Fruit fly (Drosophila melanogaster) whole organism, pupa: ENCODE data around the gene fwd.
A peak's percentile ranks its signal among the peaks of the same experiment; 100 is the strongest.

Experiments
- CG10348 ChIP-seq: fragments of 200-800 bp; sonication (Bioruptor generic); IDR thresholded peaks from 2 replicates; pipeline ENCODE4 v1.3.6; 2022; ENCODE audit warnings: missing biosample characterization, missing genetic modification characterization
- CG12605 ChIP-seq: fragments of 200-800 bp; sonication (Bioruptor generic); IDR thresholded peaks from 2 replicates; pipeline ENCODE4 v1.3.6; 2022; ENCODE audit warnings: missing biosample characterization, missing genetic modification characterization
- CG13204 ChIP-seq: fragments of 200-800 bp; sonication (Bioruptor generic); optimal IDR thresholded peaks from 2 replicates; lab custom pipeline; 2018; ENCODE audit warnings: missing biosample characterization, mild to moderate bottlenecking, missing genetic modification characterization, moderate library complexity
- CG14655 ChIP-seq: fragments of 200-800 bp; sonication (Bioruptor generic); optimal IDR thresholded peaks from 3 replicates; lab custom pipeline; 2017; ENCODE audit warnings: mild to moderate bottlenecking, missing biosample characterization, missing genetic modification reagents, missing genetic modification characterization
- CG15710 ChIP-seq: fragments of 200-800 bp; sonication (Bioruptor generic); optimal IDR thresholded peaks from 2 replicates; lab custom pipeline; 2018; ENCODE audit warnings: missing biosample characterization, mild to moderate bottlenecking, missing genetic modification characterization, moderate library complexity
- CG17806 ChIP-seq: fragments of 200-800 bp; sonication (Bioruptor generic); optimal IDR thresholded peaks from 2 replicates; lab custom pipeline; 2018; ENCODE audit warnings: missing biosample characterization, mild to moderate bottlenecking, missing genetic modification characterization, moderate library complexity
- CG32121 ChIP-seq: fragments of 200-800 bp; sonication (Bioruptor generic); IDR thresholded peaks from 2 replicates; pipeline ENCODE4 v1.3.6; 2022; ENCODE audit warnings: missing biosample characterization, missing genetic modification characterization
- CG34367 ChIP-seq: fragments of 200-800 bp; sonication (Bioruptor generic); optimal IDR thresholded peaks from 2 replicates; lab custom pipeline; 2018; ENCODE audit warnings: missing biosample characterization, mild to moderate bottlenecking, missing genetic modification characterization
- CG4496 ChIP-seq: fragments of 200-800 bp; sonication (Bioruptor generic); IDR thresholded peaks from 3 replicates; pipeline ENCODE4 v1.3.6; 2022; ENCODE audit warnings: missing biosample characterization, missing genetic modification characterization
- CG8159 ChIP-seq: fragments of 200-800 bp; sonication (Bioruptor generic); optimal IDR thresholded peaks from 3 replicates; lab custom pipeline; 2018; ENCODE audit warnings: missing biosample characterization, mild to moderate bottlenecking, missing genetic modification characterization, moderate library complexity
- CG8301 ChIP-seq: fragments of 200-800 bp; sonication (Bioruptor generic); optimal IDR thresholded peaks from 2 replicates; lab custom pipeline; 2018; ENCODE audit warnings: missing biosample characterization, mild to moderate bottlenecking, missing genetic modification characterization
- CG9948 ChIP-seq: fragments of 200-800 bp; sonication (Bioruptor generic); optimal IDR thresholded peaks from 2 replicates; lab custom pipeline; 2018; ENCODE audit warnings: missing biosample characterization, mild to moderate bottlenecking, missing genetic modification characterization, moderate library complexity
- D1 ChIP-seq: fragments of 200-800 bp; sonication (Bioruptor generic); optimal IDR thresholded peaks from 2 replicates; lab custom pipeline; 2018; ENCODE audit warnings: missing biosample characterization, mild to moderate bottlenecking, missing genetic modification characterization, moderate library complexity
- EcR ChIP-seq: fragments of 200-800 bp; sonication (Bioruptor generic); optimal IDR thresholded peaks from 3 replicates; lab custom pipeline; 2019; ENCODE audit warnings: missing biosample characterization, missing genetic modification characterization, mild to moderate bottlenecking, moderate library complexity, missing genetic modification reagents
- Ets98B ChIP-seq: fragments of 200-800 bp; sonication (Bioruptor generic); IDR thresholded peaks from 2 replicates; pipeline ENCODE4 v1.3.6; 2022; ENCODE audit warnings: missing biosample characterization, missing genetic modification characterization
- Pif1A ChIP-seq: fragments of 200-800 bp; sonication (Bioruptor generic); optimal IDR thresholded peaks from 3 replicates; lab custom pipeline; 2016; ENCODE audit warnings: missing biosample characterization, missing genetic modification characterization
- Pif1B ChIP-seq: fragments of 200-800 bp; sonication (Bioruptor generic); optimal IDR thresholded peaks from 3 replicates; lab custom pipeline; 2016; ENCODE audit warnings: missing biosample characterization, missing genetic modification characterization
- Snoo ChIP-seq: fragments of 200-800 bp; sonication (Bioruptor generic); optimal IDR thresholded peaks from 3 replicates; lab custom pipeline; 2017; ENCODE audit warnings: missing biosample characterization, mild to moderate bottlenecking, missing genetic modification characterization, inconsistent platforms
- fd96Ca ChIP-seq: fragments of 200-800 bp; sonication (Bioruptor generic); IDR thresholded peaks from 3 replicates; pipeline ENCODE4 v1.3.6; 2022; ENCODE audit warnings: missing biosample characterization, missing genetic modification characterization
- gl ChIP-seq: fragments of 200-800 bp; sonication (Bioruptor generic); optimal IDR thresholded peaks from 2 replicates; lab custom pipeline; 2018; ENCODE audit warnings: missing biosample characterization, mild to moderate bottlenecking, missing genetic modification characterization
- rn ChIP-seq: fragments of 200-800 bp; sonication (Bioruptor generic); IDR thresholded peaks from 2 replicates; pipeline ENCODE4 v1.3.6; 2022; ENCODE audit warnings: missing biosample characterization, missing genetic modification characterization

fwd gene

dm6 chr3L:327833-328232 is 8.1 kb upstream of the fwd start, which contains the start of the genes Atac3 and Ptpmeg:
Gene Atac3 (minus strand): TSS chr3L:327992.
Gene Ptpmeg (plus strand): TSS chr3L:328097.
- TF ChIP-seq CG9948 (tag; lab: Kevin White, UChicago) (no peak), CG15710 (tag; lab: Kevin White, UChicago) (no peak), D1 (tag; lab: Kevin White, UChicago) (no peak), CG32121 (no peak), CG8301 (no peak), CG17806 (no peak), CG4496 (GFP tag; lab: Robert Waterston, UW) (no peak), CG34367 (no peak), Ets98B (GFP tag; lab: Robert Waterston, UW) (no peak), CG8159 (tag; lab: Kevin White, UChicago) (no peak), Pif1B (no peak), Pif1A (GFP tag; lab: Kevin White, UChicago) (no peak), CG14655 (GFP tag; lab: Kevin White, UChicago) (no peak), rn (GFP tag; lab: Robert Waterston, UW) (no peak), CG13204 (GFP tag; lab: Kevin White, UChicago) (no peak), Snoo (no peak), gl (tag; lab: Kevin White, UChicago) (no peak), EcR (GFP tag; lab: Kevin White, UChicago) (no peak), CG12605 (no peak)

dm6 chr3L:324486-324885 is 4.8 kb upstream of the fwd start, which contains the start of gene CG32344:
Gene CG32344 (minus strand): TSS chr3L:324720.
- no peak for TF ChIP-seq CG10348 (GFP tag; lab: Robert Waterston, UW)
- TF ChIP-seq CG13204 (GFP tag; lab: Kevin White, UChicago): no peak
- no peak for TF ChIP-seq CG34367
- no peak for TF ChIP-seq Snoo

- TF ChIP-seq CG4496 (GFP tag; lab: Robert Waterston, UW) (no peak), CG17806 (no peak), CG8159 (tag; lab: Kevin White, UChicago) (no peak)
Measured at dm6 chr3L:321495-321894, 1.8 kb upstream of the fwd start.

- no peak for TF ChIP-seq Ets98B (GFP tag; lab: Robert Waterston, UW)
- TF ChIP-seq EcR (GFP tag; lab: Kevin White, UChicago): no peak
- TF ChIP-seq CG9948 (tag; lab: Kevin White, UChicago): no peak
- TF ChIP-seq CG34367: no peak
- TF ChIP-seq CG13204 (GFP tag; lab: Kevin White, UChicago): no peak
- no peak for TF ChIP-seq gl (tag; lab: Kevin White, UChicago)
- no peak for TF ChIP-seq CG12605
- TF ChIP-seq CG32121: no peak
- TF ChIP-seq fd96Ca (GFP tag; lab: Robert Waterston, UW): no peak
- TF ChIP-seq Pif1A (GFP tag; lab: Kevin White, UChicago): no peak
- no peak for TF ChIP-seq CG8301
- no peak for TF ChIP-seq CG10348 (GFP tag; lab: Robert Waterston, UW)
- TF ChIP-seq CG14655 (GFP tag; lab: Kevin White, UChicago): no peak
- no peak for TF ChIP-seq D1 (tag; lab: Kevin White, UChicago)
- no peak for TF ChIP-seq CG4496 (GFP tag; lab: Robert Waterston, UW)
- TF ChIP-seq rn (GFP tag; lab: Robert Waterston, UW): no peak
Measured at dm6 chr3L:320798-321197, 1.1 kb upstream of the fwd start.

- TF ChIP-seq CG12605: no peak
- TF ChIP-seq CG13204 (GFP tag; lab: Kevin White, UChicago): no peak
- TF ChIP-seq CG15710 (tag; lab: Kevin White, UChicago): no peak
- no peak for TF ChIP-seq rn (GFP tag; lab: Robert Waterston, UW)
- TF ChIP-seq Pif1B: no peak
- no peak for TF ChIP-seq EcR (GFP tag; lab: Kevin White, UChicago)
- no peak for TF ChIP-seq CG9948 (tag; lab: Kevin White, UChicago)
- TF ChIP-seq Pif1A (GFP tag; lab: Kevin White, UChicago): no peak
- no peak for TF ChIP-seq gl (tag; lab: Kevin White, UChicago)
- TF ChIP-seq Ets98B (GFP tag; lab: Robert Waterston, UW): no peak
- TF ChIP-seq CG17806: no peak
- TF ChIP-seq CG14655 (GFP tag; lab: Kevin White, UChicago): no peak
- TF ChIP-seq Snoo: no peak
- no peak for TF ChIP-seq CG8301
- TF ChIP-seq CG10348 (GFP tag; lab: Robert Waterston, UW): no peak
- TF ChIP-seq CG34367: no peak
- no peak for TF ChIP-seq CG8159 (tag; lab: Kevin White, UChicago)
Measured at dm6 chr3L:320010-320337, 290 bp upstream of the fwd start.

- TF ChIP-seq CG34367 (no peak), CG4496 (GFP tag; lab: Robert Waterston, UW) (no peak), Pif1B (no peak), CG9948 (tag; lab: Kevin White, UChicago) (no peak), CG13204 (GFP tag; lab: Kevin White, UChicago) (no peak), CG17806 (no peak), CG8301 (no peak), CG12605 (no peak), rn (GFP tag; lab: Robert Waterston, UW) (no peak), fd96Ca (GFP tag; lab: Robert Waterston, UW) (no peak)
- TF ChIP-seq, all 21 proteins: peak for 0
Measured at dm6 chr3L:316784-317183, 2.9 kb downstream of the fwd start, which contains the start of gene ddbt. Gene ddbt (plus strand): TSS chr3L:317084.

- TF ChIP-seq D1 (tag; lab: Kevin White, UChicago): no peak
- TF ChIP-seq CG12605: no peak
- TF ChIP-seq EcR (GFP tag; lab: Kevin White, UChicago): peak; percentile 85
- TF ChIP-seq CG8301: no peak
- TF ChIP-seq CG32121: no peak
- TF ChIP-seq CG14655 (GFP tag; lab: Kevin White, UChicago): no peak
Measured at dm6 chr3L:315140-315539, 4.5 kb downstream of the fwd start.
